Worm (Caenorhabditis elegans): Measurements from ENCODE around the gene ekl-6.
A peak's percentile ranks its signal among the peaks of the same experiment; 100 is the strongest.

ekl-6 gene

DNA sequence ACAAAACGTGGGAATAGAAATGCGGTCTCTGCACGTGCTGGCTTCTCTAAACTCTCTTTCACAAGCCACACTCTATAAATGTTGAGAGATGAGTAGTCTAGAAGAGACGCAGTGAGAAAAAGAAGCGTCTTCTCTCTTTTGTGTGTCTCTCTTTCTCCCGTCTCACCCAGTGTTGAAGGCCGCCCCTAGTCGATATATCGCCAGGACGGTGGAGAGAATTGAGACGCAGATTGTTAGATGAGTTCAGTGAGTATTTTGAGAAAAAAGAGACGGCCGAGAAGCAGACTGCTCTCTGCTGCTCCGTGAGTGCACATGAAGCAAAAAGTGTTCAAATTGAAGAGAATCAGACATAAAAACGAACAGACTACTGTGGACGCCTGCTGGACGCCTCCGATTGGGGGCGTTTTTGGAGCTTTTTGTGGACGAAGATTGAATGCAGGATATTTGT lies 32.3 kb downstream of the ekl-6 start (continued):
- TF ChIP-seq snpc-4 (GFP tag; optimal IDR thresholded peaks at IDR 0.05) (no peak), snpc-4 (tag; optimal IDR thresholded peaks at IDR 0.05) (peak in 3 of 4 experiments; percentile 24 to 48 (median 32)), lin-26 (GFP tag; IDR thresholded peaks at IDR 0.05) (peak; percentile 61; the same call in 1 of the 2 replicates), Y67H2A.10 (GFP tag; conservative IDR thresholded peaks at IDR 0.05) (no peak), athp-1 (tag; optimal IDR thresholded peaks at IDR 0.05) (peak; percentile 84), ceh-27 (GFP tag; optimal IDR thresholded peaks at IDR 0.05) (peak; percentile 82), nfya-2 (GFP tag; IDR thresholded peaks at IDR 0.05) (no peak), nhr-80 (tag; optimal IDR thresholded peaks at IDR 0.05) (peak; percentile 78), K11D2.4 (GFP tag; IDR thresholded peaks at IDR 0.05) (peak; percentile 53; the same call in 1 of the 2 replicates), rpc-1 (optimal IDR thresholded peaks at IDR 0.05) (no peak), rpc-1 (tag; optimal IDR thresholded peaks at IDR 0.05) (no peak), cebp-1 (GFP tag; IDR thresholded peaks at IDR 0.05) (peak; percentile 62), cebp-1 (tag; optimal IDR thresholded peaks at IDR 0.05) (peak; percentile 86), nfyb-1 (GFP tag; IDR thresholded peaks at IDR 0.05) (peak; percentile 91), sea-2 (GFP tag; IDR thresholded peaks at IDR 0.05) (no peak), F55B11.4 (tag; optimal IDR thresholded peaks at IDR 0.05; ENCODE audit: borderline replicate concordance, insufficient read depth) (no peak), B0035.1 (tag; optimal IDR thresholded peaks at IDR 0.05) (no peak), B0261.1 (tag; optimal IDR thresholded peaks at IDR 0.05) (no peak), efl-1 (GFP tag; optimal IDR thresholded peaks at IDR 0.05) (no peak), ceh-79 (tag; optimal IDR thresholded peaks at IDR 0.05) (no peak), tbx-9 (tag; optimal IDR thresholded peaks at IDR 0.05; ENCODE audit: borderline replicate concordance) (no peak), Y53F4B.3 (GFP tag; IDR thresholded peaks at IDR 0.05) (no peak), F10E7.11 (tag; optimal IDR thresholded peaks at IDR 0.05) (no peak), pha-4 (tag; optimal IDR thresholded peaks at IDR 0.05) (peak; percentile 7), ztf-26 (tag; optimal IDR thresholded peaks at IDR 0.05) (peak; percentile 59), lin-54 (GFP tag; optimal IDR thresholded peaks at IDR 0.05) (peak; percentile 66), unc-62 (GFP tag; optimal IDR thresholded peaks at IDR 0.05) (no peak), let-526 (GFP tag; IDR thresholded peaks at IDR 0.05) (peak; percentile 27; the same call in 1 of the 2 replicates), madf-6 (GFP tag; IDR thresholded peaks at IDR 0.05) (no peak), somi-1 (GFP tag; optimal IDR thresholded peaks at IDR 0.05) (peak; percentile 71), lin-35 (GFP tag; optimal IDR thresholded peaks at IDR 0.05) (peak in 1 of 3 experiments; percentile 77)

DNA sequence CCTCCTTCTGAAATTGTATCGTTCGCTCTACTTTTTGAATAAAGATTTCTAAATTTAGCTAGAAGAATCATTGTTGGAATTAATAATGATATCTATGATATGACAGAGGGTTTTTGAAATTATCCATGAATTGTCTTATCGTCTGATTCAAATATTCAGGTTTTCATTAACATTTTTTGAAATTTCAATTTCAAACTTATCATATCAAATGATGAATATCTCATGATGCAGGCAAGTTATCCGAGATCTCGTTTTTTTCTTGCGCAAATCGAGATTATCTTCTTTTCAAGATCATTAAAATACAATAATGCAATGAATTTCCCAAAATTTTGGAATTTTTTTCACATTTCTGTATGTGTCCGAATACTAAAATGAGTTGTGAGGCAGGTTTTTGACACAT lies 33.8 kb downstream of the ekl-6 start, which contains the start of gene spop-1:
spop-1 (minus strand) TSS at position 101 of the 400 bp plus-strand sequence.
- TF ChIP-seq madf-6 (GFP tag; IDR thresholded peaks at IDR 0.05) (no peak), dox-1 (GFP tag; IDR thresholded peaks at IDR 0.05) (no peak), madf-3 (GFP tag; IDR thresholded peaks at IDR 0.05) (no peak), mxl-1 (tag; optimal IDR thresholded peaks at IDR 0.05) (no peak)

DNA sequence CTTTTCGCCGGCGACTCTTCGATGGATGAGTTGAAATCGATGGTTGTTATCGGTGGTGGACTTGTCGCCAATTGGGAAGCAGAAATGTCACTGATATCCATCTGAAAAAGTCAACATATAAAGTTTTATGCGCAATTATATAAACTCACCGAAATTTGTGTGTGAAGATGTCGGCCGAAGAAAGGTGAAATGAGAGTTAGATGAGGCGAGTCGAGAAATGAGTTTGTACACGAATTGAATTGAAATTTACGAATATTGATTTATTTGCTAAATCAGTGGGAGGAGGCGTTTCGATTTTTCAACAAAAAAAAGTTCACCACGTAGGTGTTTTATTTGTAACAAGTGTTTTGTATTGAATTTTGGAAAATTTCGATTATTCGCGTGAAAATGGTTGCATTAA lies 37.1 kb downstream of the ekl-6 start, which contains the start of gene kel-10:
kel-10 (minus strand) TSS at position 101 of the 400 bp plus-strand sequence.
- TF ChIP-seq B0336.3 (GFP tag; IDR thresholded peaks at IDR 0.05) (no peak), hlh-12 (tag; optimal IDR thresholded peaks at IDR 0.05) (no peak), athp-1 (tag; optimal IDR thresholded peaks at IDR 0.05) (no peak), lin-54 (GFP tag; optimal IDR thresholded peaks at IDR 0.05) (no peak)

DNA sequence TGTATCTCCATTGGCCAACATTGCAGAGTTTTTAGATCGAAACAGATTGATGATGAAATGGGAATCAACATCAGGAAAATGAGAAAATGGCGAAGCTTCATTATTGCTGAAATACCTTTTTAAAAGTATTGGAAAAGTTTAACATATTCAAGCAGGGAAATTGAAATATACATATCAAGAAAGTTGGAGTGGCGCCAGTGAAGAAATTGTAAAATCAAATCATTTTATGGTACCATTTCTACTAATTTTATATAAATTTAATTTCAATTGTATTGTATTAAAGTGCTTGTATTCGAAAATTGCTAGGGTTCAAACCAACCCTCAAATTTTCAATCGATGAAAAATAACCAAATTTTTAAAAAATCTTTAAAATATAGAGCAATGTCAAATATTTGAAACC lies 42.2 kb downstream of the ekl-6 start, which contains the start of gene srt-55:
srt-55 (minus strand) TSS at position 101 of the 400 bp plus-strand sequence.
- TF ChIP-seq F10E7.11 (tag; optimal IDR thresholded peaks at IDR 0.05) (no peak), egrh-3 (GFP tag; IDR thresholded peaks at IDR 0.05) (no peak), let-526 (GFP tag; IDR thresholded peaks at IDR 0.05) (no peak), him-1 (tag; optimal IDR thresholded peaks at IDR 0.05) (no peak), F52B5.7 (tag; optimal IDR thresholded peaks at IDR 0.05) (no peak)

All from whole organism, young adult.